Worm (Caenorhabditis elegans): ENCODE data around the gene col-104.

col-104 gene

DNA sequence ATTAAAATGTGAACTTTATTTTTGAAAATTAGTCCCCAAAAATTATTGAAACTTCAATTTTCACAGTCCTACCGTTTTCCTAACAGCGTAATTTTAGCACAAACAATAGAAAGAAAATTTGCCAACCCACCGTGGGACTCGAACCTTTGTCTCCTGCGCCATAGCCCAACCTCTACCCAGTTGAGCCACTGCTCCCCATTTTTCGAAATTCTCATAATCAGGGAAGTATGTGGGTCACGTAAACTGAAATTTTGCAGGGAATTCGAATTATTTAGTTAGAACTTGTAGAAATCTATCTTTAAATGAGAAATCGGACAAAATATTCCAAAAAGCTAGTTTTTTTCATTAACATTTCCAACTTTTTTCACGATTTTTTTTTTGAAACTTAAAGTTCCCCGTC lies 25.2 kb upstream of the col-104 start:
- TF ChIP-seq ceh-24 (tag; optimal IDR thresholded peaks at IDR 0.05), result no peak
- peak; percentile 6; the same call in 1 of the 2 replicates for TF ChIP-seq sox-2 (GFP tag; IDR thresholded peaks at IDR 0.05)

DNA sequence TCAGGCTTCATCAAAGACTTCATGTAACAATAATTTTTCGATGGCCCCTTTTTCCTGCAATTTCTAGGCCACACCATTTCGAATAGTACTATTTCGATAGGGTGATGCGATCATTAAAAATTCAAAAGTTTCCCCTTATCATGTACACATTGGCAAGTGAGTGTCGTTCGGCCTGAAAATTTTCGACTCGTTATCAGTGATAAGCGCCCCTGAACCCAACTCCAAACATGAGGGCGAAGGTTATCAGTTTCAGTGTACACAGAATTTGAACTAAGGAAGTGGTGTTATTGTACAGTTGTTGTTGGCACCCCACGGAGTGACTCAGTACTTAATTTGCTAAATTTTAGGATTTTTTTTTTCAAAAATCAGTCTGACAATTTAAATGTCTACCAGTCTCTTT lies 23.8 kb upstream of the col-104 start:
- TF ChIP-seq pat-9 (tag; optimal IDR thresholded peaks at IDR 0.05) (no peak), elt-2 (tag; optimal IDR thresholded peaks at IDR 0.05) (peak; percentile 92), ttx-3 (tag; optimal IDR thresholded peaks at IDR 0.05) (no peak), ceh-31 (tag; optimal IDR thresholded peaks at IDR 0.05) (no peak), dve-1 (tag; optimal IDR thresholded peaks at IDR 0.05) (no peak), unc-42 (tag; optimal IDR thresholded peaks at IDR 0.05) (no peak)

DNA sequence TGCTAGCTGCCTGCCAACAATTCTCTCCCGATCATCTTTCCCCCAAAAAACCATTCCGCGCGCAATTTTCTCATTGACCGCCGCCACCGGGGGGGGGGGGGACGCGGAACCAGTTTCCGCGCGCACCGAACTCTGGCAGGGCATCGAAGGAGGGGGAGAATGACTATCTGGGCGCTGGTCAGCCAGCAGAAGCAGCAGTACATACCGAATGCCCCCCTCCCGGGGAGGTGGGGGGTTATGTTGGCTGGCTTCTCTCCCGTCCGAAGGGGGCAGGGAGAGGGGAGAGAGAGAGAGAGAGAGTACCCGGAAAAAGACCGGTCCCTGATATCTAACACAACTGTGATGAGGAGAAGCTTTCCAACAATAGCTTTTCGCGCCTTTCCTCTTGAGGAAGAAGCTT lies 22.6 kb upstream of the col-104 start:
- TF ChIP-seq hlh-13 (GFP tag; optimal IDR thresholded peaks at IDR 0.05) (peak; percentile 23), fax-1 (tag; optimal IDR thresholded peaks at IDR 0.05) (no peak), pag-3 (tag; optimal IDR thresholded peaks at IDR 0.05; ENCODE audit: borderline replicate concordance) (no peak), dve-1 (tag; optimal IDR thresholded peaks at IDR 0.05) (no peak), ahr-1 (tag; optimal IDR thresholded peaks at IDR 0.05) (no peak), che-1 (tag; optimal IDR thresholded peaks at IDR 0.05) (no peak), hlh-30 (tag; optimal IDR thresholded peaks at IDR 0.05; ENCODE audit: insufficient read depth) (no peak), unc-3 (GFP tag; conservative IDR thresholded peaks at IDR 0.05) (0 out of 2 replicates have a peak, but pooled peaks have one; percentile 4), unc-3 (tag; optimal IDR thresholded peaks at IDR 0.05) (no peak), ceh-6 (GFP tag; optimal IDR thresholded peaks at IDR 0.05) (peak; percentile 41), eyg-1 (tag; optimal IDR thresholded peaks at IDR 0.05) (no peak), ceh-24 (tag; optimal IDR thresholded peaks at IDR 0.05) (no peak)

DNA sequence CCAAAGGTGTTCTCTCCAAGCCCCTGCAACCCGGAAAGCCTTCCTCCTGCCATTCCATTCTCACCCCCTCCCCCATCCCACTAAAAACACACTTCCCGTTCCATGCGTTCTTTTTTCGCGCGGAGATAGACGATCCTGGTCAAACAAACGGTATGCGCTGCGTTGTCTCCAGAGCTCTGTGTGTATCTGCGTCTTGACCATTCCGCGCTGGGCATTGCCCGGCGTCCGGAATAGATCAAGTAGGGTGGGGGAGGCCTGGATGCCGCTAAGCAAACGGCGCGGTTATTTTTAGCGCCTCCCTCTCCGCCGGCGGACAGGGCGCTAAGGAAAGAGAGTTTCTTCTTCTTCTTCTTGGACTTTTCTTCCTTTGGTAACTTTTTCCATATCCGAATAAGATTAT lies 20.2 kb upstream of the col-104 start:
- TF ChIP-seq ceh-14 (tag; optimal IDR thresholded peaks at IDR 0.05) (no peak), T23F11.4 (GFP tag; optimal IDR thresholded peaks at IDR 0.05) (no peak), pag-3 (tag; optimal IDR thresholded peaks at IDR 0.05; ENCODE audit: borderline replicate concordance) (no peak), ceh-18 (tag; optimal IDR thresholded peaks at IDR 0.05) (no peak), nhr-11 (tag; optimal IDR thresholded peaks at IDR 0.05) (no peak), hlh-8 (tag; optimal IDR thresholded peaks at IDR 0.05) (no peak)

DNA sequence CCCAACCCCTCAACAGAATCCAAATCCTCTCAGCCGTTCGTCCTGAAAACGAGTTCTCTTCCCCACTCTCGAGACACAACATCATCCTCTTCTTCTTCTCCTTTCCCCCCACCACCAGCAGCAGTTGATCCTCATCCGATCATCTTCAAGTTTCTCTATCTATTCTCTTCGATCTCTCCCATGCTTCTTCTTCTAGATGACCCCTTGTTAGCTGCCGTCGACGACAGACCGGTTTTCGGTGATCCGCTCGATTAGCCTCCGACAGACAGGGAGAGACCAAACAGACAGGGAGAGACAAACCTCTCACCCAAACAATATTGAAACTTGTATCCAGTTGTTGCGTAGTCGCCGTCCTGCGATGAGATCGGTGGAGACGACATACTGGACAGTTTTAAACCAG lies 16.2 kb upstream of the col-104 start:
- TF ChIP-seq ceh-9 (tag; optimal IDR thresholded peaks at IDR 0.05) (no peak), hlh-15 (tag; optimal IDR thresholded peaks at IDR 0.05) (no peak), F13H6.1 (tag; optimal IDR thresholded peaks at IDR 0.05) (peak; percentile 5), rnt-1 (tag; optimal IDR thresholded peaks at IDR 0.05) (peak; percentile 3), pha-4 (tag; optimal IDR thresholded peaks at IDR 0.05) (no peak), npax-4 (tag; optimal IDR thresholded peaks at IDR 0.05) (no peak)

DNA sequence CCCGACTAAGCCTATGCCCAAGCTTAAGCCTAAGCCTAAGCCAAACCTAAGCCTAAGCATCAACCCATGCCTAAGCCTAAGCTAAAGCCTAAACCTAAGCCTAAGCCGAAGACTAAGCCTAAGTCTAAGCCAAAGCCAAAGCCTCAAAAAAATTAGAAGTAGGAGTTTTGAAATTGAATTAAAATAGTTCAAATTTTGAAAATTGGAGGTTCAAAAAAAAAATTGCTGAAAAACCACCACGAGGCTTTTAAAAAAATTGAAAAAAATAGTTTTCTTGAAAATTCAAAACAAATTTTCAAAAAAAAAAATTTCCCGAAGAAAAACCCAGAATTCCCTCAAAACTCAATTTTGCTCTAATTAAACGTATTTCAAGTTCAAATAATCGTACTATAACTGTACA lies 11.9 kb upstream of the col-104 start:
- TF ChIP-seq ceh-30 (tag; optimal IDR thresholded peaks at IDR 0.05), result no peak
- TF ChIP-seq fkh-6 (tag; optimal IDR thresholded peaks at IDR 0.05), result no peak

DNA sequence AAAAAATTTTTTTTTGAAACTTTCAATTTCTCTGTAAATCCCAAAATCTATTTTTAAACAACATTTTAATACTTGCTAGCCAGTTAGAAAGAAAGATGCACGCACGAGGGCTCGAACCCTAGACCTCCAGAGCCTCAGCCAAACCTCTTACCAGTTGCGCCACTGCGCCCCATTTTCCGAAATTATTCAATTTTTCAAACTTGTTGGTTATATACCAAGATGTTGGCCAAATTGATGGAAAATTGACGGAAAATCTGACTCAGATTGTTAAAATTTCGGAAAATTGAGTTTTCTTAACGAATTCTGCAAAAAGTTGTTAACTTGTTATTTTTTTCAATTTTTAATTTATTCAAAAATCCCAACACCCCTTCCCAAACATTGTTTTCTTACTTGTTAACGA lies 10.7 kb upstream of the col-104 start:
- TF ChIP-seq ceh-19 (GFP tag; optimal IDR thresholded peaks at IDR 0.05), result no peak
- no peak for TF ChIP-seq pax-1 (tag; optimal IDR thresholded peaks at IDR 0.05)
- TF ChIP-seq hlh-13 (GFP tag; optimal IDR thresholded peaks at IDR 0.05), result no peak
- TF ChIP-seq pat-9 (tag; optimal IDR thresholded peaks at IDR 0.05), result no peak
- no peak for TF ChIP-seq unc-42 (tag; optimal IDR thresholded peaks at IDR 0.05)
- TF ChIP-seq ttx-3 (tag; optimal IDR thresholded peaks at IDR 0.05), result no peak
- TF ChIP-seq elt-4 (tag; optimal IDR thresholded peaks at IDR 0.05), result no peak
- no peak for TF ChIP-seq ceh-14 (tag; optimal IDR thresholded peaks at IDR 0.05)
- TF ChIP-seq che-1 (tag; optimal IDR thresholded peaks at IDR 0.05), result no peak
- no peak for TF ChIP-seq npax-4 (tag; optimal IDR thresholded peaks at IDR 0.05)
- TF ChIP-seq elt-2 (tag; optimal IDR thresholded peaks at IDR 0.05), result no peak
- no peak for TF ChIP-seq ama-1 (optimal IDR thresholded peaks at IDR 0.05)
- no peak for TF ChIP-seq rnt-1 (tag; optimal IDR thresholded peaks at IDR 0.05)
- no peak for TF ChIP-seq pha-2 (tag; optimal IDR thresholded peaks at IDR 0.05)
- TF ChIP-seq tbx-7 (tag; optimal IDR thresholded peaks at IDR 0.05), result no peak
- no peak for TF ChIP-seq C08G9.2 (tag; optimal IDR thresholded peaks at IDR 0.05)
- TF ChIP-seq ceh-9 (tag; optimal IDR thresholded peaks at IDR 0.05), result no peak
